Fruit fly (Drosophila melanogaster) whole organism, embryonic: ENCODE data around the gene Pex11c.
A peak's percentile ranks its signal among the peaks of the same experiment; 100 is the strongest.

Source experiments
- ATbp ChIP-seq: fragments of 200-800 bp; sonication (Bioruptor generic); optimal IDR thresholded peaks from 2 replicates; lab custom pipeline; 2017; ENCODE audit warnings: missing biosample characterization, mild to moderate bottlenecking, missing genetic modification characterization, missing genetic modification reagents
- Ada2b ChIP-seq: fragments of 200-800 bp; sonication (Bioruptor generic); IDR thresholded peaks from 2 replicates; pipeline ENCODE4 v1.3.6; 2022; ENCODE audit warnings: missing biosample characterization, missing genetic modification characterization
- Antp ChIP-seq: fragments of 200-800 bp; sonication (Bioruptor generic); optimal IDR thresholded peaks from 3 replicates; lab custom pipeline; 2016; ENCODE audit warnings: missing biosample characterization, missing genetic modification characterization
- B-H1 ChIP-seq: fragments of 200-800 bp; sonication (Bioruptor generic); IDR thresholded peaks from 3 replicates; pipeline ENCODE4 v1.3.6; 2022; ENCODE audit warnings: missing biosample characterization, missing genetic modification characterization
- CG10543 ChIP-seq: fragments of 200-800 bp; sonication (Bioruptor generic); optimal IDR thresholded peaks from 3 replicates; lab custom pipeline; 2017; ENCODE audit warnings: missing biosample characterization, mild to moderate bottlenecking, missing genetic modification characterization, moderate library complexity
- CG11695 ChIP-seq: fragments of 200-800 bp; sonication (Bioruptor generic); IDR thresholded peaks from 3 replicates; pipeline ENCODE4 v1.3.6; 2022; ENCODE audit warnings: missing biosample characterization, missing genetic modification characterization
- CG11696 ChIP-seq: fragments of 200-800 bp; sonication (Bioruptor generic); IDR thresholded peaks from 2 replicates; pipeline ENCODE4 v1.3.6; 2022; ENCODE audit warnings: missing biosample characterization, missing genetic modification characterization
- CG11723 ChIP-seq: fragments of 200-800 bp; sonication (Bioruptor generic); optimal IDR thresholded peaks from 2 replicates; lab custom pipeline; 2017; ENCODE audit warnings: missing biosample characterization, mild to moderate bottlenecking, missing genetic modification characterization
- CG14710 ChIP-seq: fragments of 200-800 bp; sonication (Bioruptor generic); optimal IDR thresholded peaks from 3 replicates; lab custom pipeline; 2019; ENCODE audit warnings: missing biosample characterization, mild to moderate bottlenecking, missing genetic modification characterization, moderate library complexity
- CG15011 ChIP-seq: fragments of 200-800 bp; sonication (Bioruptor generic); optimal IDR thresholded peaks from 3 replicates; lab custom pipeline; 2018; ENCODE audit warnings: missing biosample characterization, mild to moderate bottlenecking, missing genetic modification characterization
- CG1603 ChIP-seq: fragments of 200-800 bp; sonication (Bioruptor generic); optimal IDR thresholded peaks from 2 replicates; lab custom pipeline; 2019; ENCODE audit warnings: missing biosample characterization, mild to moderate bottlenecking, missing genetic modification characterization, moderate library complexity
- CG17612 ChIP-seq: fragments of 200-800 bp; sonication (Bioruptor generic); IDR thresholded peaks from 2 replicates; pipeline ENCODE4 v1.3.6; 2022; ENCODE audit warnings: missing biosample characterization, missing genetic modification characterization
- CG2120 ChIP-seq: fragments of 200-800 bp; sonication (Bioruptor generic); optimal IDR thresholded peaks from 3 replicates; lab custom pipeline; 2016; ENCODE audit warnings: missing biosample characterization, missing genetic modification characterization
- CG2202 ChIP-seq: fragments of 200-800 bp; sonication (Bioruptor generic); optimal IDR thresholded peaks from 2 replicates; lab custom pipeline; 2018; ENCODE audit warnings: missing biosample characterization, mild to moderate bottlenecking, missing genetic modification characterization
- CG30431 ChIP-seq: fragments of 200-800 bp; sonication (Bioruptor generic); optimal IDR thresholded peaks from 2 replicates; lab custom pipeline; 2017; ENCODE audit warnings: missing biosample characterization, missing genetic modification characterization
- CG34422 ChIP-seq: fragments of 200-800 bp; sonication (Bioruptor generic); IDR thresholded peaks from 3 replicates; pipeline ENCODE4 v1.3.6; 2022; ENCODE audit warnings: missing biosample characterization, missing genetic modification characterization
- CG3995 ChIP-seq: fragments of 200-800 bp; sonication (Bioruptor generic); optimal IDR thresholded peaks from 3 replicates; lab custom pipeline; 2016; ENCODE audit warnings: missing biosample characterization, missing genetic modification characterization
- CG5180 ChIP-seq: fragments of 200-800 bp; sonication (Bioruptor generic); optimal IDR thresholded peaks from 3 replicates; lab custom pipeline; 2017; ENCODE audit warnings: missing biosample characterization, missing genetic modification characterization, mild to moderate bottlenecking, moderate library complexity, missing genetic modification reagents
- CG7987 ChIP-seq: fragments of 200-800 bp; sonication (Bioruptor generic); optimal IDR thresholded peaks from 2 replicates; lab custom pipeline; 2018; ENCODE audit warnings: missing biosample characterization, mild to moderate bottlenecking, missing genetic modification characterization, moderate library complexity
- CG8388 ChIP-seq: fragments of 200-800 bp; sonication (Bioruptor generic); optimal IDR thresholded peaks from 2 replicates; lab custom pipeline; 2019; ENCODE audit warnings: missing biosample characterization, mild to moderate bottlenecking, missing genetic modification characterization, moderate library complexity
- CTCF ChIP-seq: fragments of 200-800 bp; sonication (Bioruptor generic); optimal IDR thresholded peaks from 2 replicates; lab custom pipeline; 2017; ENCODE audit warnings: missing biosample characterization, mild to moderate bottlenecking, missing genetic modification characterization, moderate library complexity
- CkIIα-i1 ChIP-seq: fragments of 200-800 bp; sonication (Bioruptor generic); IDR thresholded peaks from 2 replicates; pipeline ENCODE4 v1.3.6; 2022; ENCODE audit warnings: missing biosample characterization, missing genetic modification characterization
- Dbx ChIP-seq: fragments of 200-800 bp; sonication (Bioruptor generic); IDR thresholded peaks from 3 replicates; pipeline ENCODE4 v1.3.6; 2022; ENCODE audit warnings: missing biosample characterization, missing genetic modification characterization
- Eip74EF ChIP-seq, 2 experiments: fragments of 200-800 bp in 1 of 2; fragments of >200 bp in 1 of 2; sonication (Bioruptor generic) in 1 of 2; optimal IDR thresholded peaks; 2 replicates each; lab custom pipeline; 2017 to 2019; ENCODE audit warnings: missing biosample characterization in 2 of 2, missing genetic modification characterization in 2 of 2, mild to moderate bottlenecking in 1 of 2, moderate library complexity in 1 of 2
- Ets65A ChIP-seq: fragments of 200-800 bp; sonication (Bioruptor generic); peaks from one replicate; lab custom pipeline; 2016; ENCODE audit warnings: missing biosample characterization, missing genetic modification characterization
- HLH4C ChIP-seq: fragments of 200-800 bp; sonication (Bioruptor generic); IDR thresholded peaks from 3 replicates; pipeline ENCODE4 v1.3.6; 2022; ENCODE audit warnings: missing biosample characterization, missing genetic modification characterization; ENCODE audit not compliant: partially characterized antibody
- Hsf ChIP-seq: fragments of 200-800 bp; sonication (Bioruptor generic); optimal IDR thresholded peaks from 3 replicates; lab custom pipeline; 2016; ENCODE audit warnings: missing biosample characterization, missing genetic modification characterization
- Kr ChIP-seq: fragments of 200-800 bp; sonication (Bioruptor generic); optimal IDR thresholded peaks from 2 replicates; lab custom pipeline; 2017; ENCODE audit warnings: missing biosample characterization, mild to moderate bottlenecking, missing genetic modification characterization
- Mad ChIP-seq: fragments of 200-800 bp; sonication (Bioruptor generic); optimal IDR thresholded peaks from 2 replicates; lab custom pipeline; 2016; ENCODE audit warnings: missing biosample characterization, missing genetic modification characterization
- NC2α ChIP-seq: fragments of 200-800 bp; sonication (Bioruptor generic); optimal IDR thresholded peaks from 2 replicates; lab custom pipeline; 2016; ENCODE audit warnings: missing biosample characterization, missing genetic modification characterization
- Optix ChIP-seq: fragments of 200-800 bp; sonication (Bioruptor generic); IDR thresholded peaks from 3 replicates; pipeline ENCODE4 v1.3.6; 2022; ENCODE audit warnings: missing biosample characterization, missing genetic modification characterization
- PHDP ChIP-seq: fragments of 200-800 bp; sonication (Bioruptor generic); optimal IDR thresholded peaks from 3 replicates; lab custom pipeline; 2018; ENCODE audit warnings: missing biosample characterization, mild to moderate bottlenecking, missing genetic modification characterization, moderate library complexity
- Ptx1 ChIP-seq: fragments of 200-800 bp; sonication (Bioruptor generic); IDR thresholded peaks from 2 replicates; pipeline ENCODE4 v1.3.6; 2022; ENCODE audit warnings: missing biosample characterization, missing genetic modification characterization
- Scr ChIP-seq: fragments of 200-800 bp; sonication (Bioruptor generic); IDR thresholded peaks from 2 replicates; pipeline ENCODE4 v1.3.6; 2022; ENCODE audit warnings: missing biosample characterization, missing genetic modification characterization; ENCODE audit not compliant: partially characterized antibody
- abd-A ChIP-seq: fragments of 200-800 bp; sonication (Bioruptor generic); optimal IDR thresholded peaks from 3 replicates; lab custom pipeline; 2019; ENCODE audit warnings: missing biosample characterization, mild to moderate bottlenecking, missing genetic modification characterization, moderate library complexity
- cad ChIP-seq: fragments of >200 bp; optimal IDR thresholded peaks from 2 replicates; lab custom pipeline; 2017; ENCODE audit warnings: missing biosample characterization, missing genetic modification characterization
- cato ChIP-seq: fragments of 200-800 bp; sonication (Bioruptor generic); optimal IDR thresholded peaks from 2 replicates; lab custom pipeline; 2016; ENCODE audit warnings: missing biosample characterization, missing genetic modification characterization, borderline replicate concordance
- dan ChIP-seq: fragments of 200-800 bp; sonication (Bioruptor generic); IDR thresholded peaks from 2 replicates; pipeline ENCODE4 v1.3.6; 2022; ENCODE audit warnings: missing biosample characterization, missing genetic modification characterization
- dmrt11E ChIP-seq: fragments of 200-800 bp; sonication (Bioruptor generic); optimal IDR thresholded peaks from 3 replicates; lab custom pipeline; 2018; ENCODE audit warnings: missing biosample characterization, mild to moderate bottlenecking, missing genetic modification characterization, moderate library complexity
- dmrt99B ChIP-seq: fragments of 200-800 bp; sonication (Bioruptor generic); optimal IDR thresholded peaks from 2 replicates; lab custom pipeline; 2018; ENCODE audit warnings: missing biosample characterization, mild to moderate bottlenecking, missing genetic modification characterization, moderate library complexity
- ewg ChIP-seq: fragments of 200-800 bp; sonication (Bioruptor generic); optimal IDR thresholded peaks from 3 replicates; lab custom pipeline; 2017; ENCODE audit warnings: mild to moderate bottlenecking, missing biosample characterization, missing genetic modification reagents, missing genetic modification characterization
- fd3F ChIP-seq: fragments of 200-800 bp; sonication (Bioruptor generic); optimal IDR thresholded peaks from 2 replicates; lab custom pipeline; 2018; ENCODE audit warnings: missing biosample characterization, mild to moderate bottlenecking, missing genetic modification characterization, moderate library complexity
- ken ChIP-seq: fragments of 200-800 bp; sonication (Bioruptor generic); IDR thresholded peaks from 3 replicates; pipeline ENCODE4 v1.3.6; 2022; ENCODE audit warnings: missing biosample characterization, missing genetic modification characterization
- lmd ChIP-seq: fragments of 200-800 bp; sonication (Bioruptor generic); IDR thresholded peaks from 2 replicates; pipeline ENCODE4 v1.3.6; 2022; ENCODE audit warnings: missing biosample characterization, missing genetic modification characterization
- mld ChIP-seq: fragments of 200-800 bp; sonication (Bioruptor generic); IDR thresholded peaks from 3 replicates; pipeline ENCODE4 v1.3.6; 2022; ENCODE audit warnings: missing biosample characterization, missing genetic modification characterization; ENCODE audit not compliant: partially characterized antibody
- sima ChIP-seq: fragments of 200-800 bp; sonication (Bioruptor generic); optimal IDR thresholded peaks from 2 replicates; lab custom pipeline; 2016; ENCODE audit warnings: missing biosample characterization, missing genetic modification characterization
- sr ChIP-seq: fragments of 200-800 bp; sonication (Bioruptor generic); IDR thresholded peaks from 3 replicates; pipeline ENCODE4 v1.3.6; 2022; ENCODE audit warnings: missing biosample characterization, missing genetic modification characterization
- sug ChIP-seq: fragments of 200-800 bp; optimal IDR thresholded peaks from 2 replicates; lab custom pipeline; 2019; ENCODE audit warnings: missing biosample characterization, mild to moderate bottlenecking, missing genetic modification characterization, moderate library complexity
- tgo ChIP-seq: fragments of 200-800 bp; sonication (Bioruptor generic); IDR thresholded peaks from 3 replicates; pipeline ENCODE4 v1.3.6; 2022; ENCODE audit warnings: missing biosample characterization, missing genetic modification characterization
- ttk ChIP-seq: fragments of 200-800 bp; sonication (Bioruptor generic); IDR thresholded peaks from 2 replicates; pipeline ENCODE4 v2.1.2; 2022; ENCODE audit warnings: missing biosample characterization, missing genetic modification characterization
- unc-4 ChIP-seq: fragments of 200-800 bp; sonication (Bioruptor generic); IDR thresholded peaks from 2 replicates; pipeline ENCODE4 v1.3.6; 2022; ENCODE audit warnings: missing biosample characterization, missing genetic modification characterization; ENCODE audit not compliant: partially characterized antibody

The Pex11c gene

DNA sequence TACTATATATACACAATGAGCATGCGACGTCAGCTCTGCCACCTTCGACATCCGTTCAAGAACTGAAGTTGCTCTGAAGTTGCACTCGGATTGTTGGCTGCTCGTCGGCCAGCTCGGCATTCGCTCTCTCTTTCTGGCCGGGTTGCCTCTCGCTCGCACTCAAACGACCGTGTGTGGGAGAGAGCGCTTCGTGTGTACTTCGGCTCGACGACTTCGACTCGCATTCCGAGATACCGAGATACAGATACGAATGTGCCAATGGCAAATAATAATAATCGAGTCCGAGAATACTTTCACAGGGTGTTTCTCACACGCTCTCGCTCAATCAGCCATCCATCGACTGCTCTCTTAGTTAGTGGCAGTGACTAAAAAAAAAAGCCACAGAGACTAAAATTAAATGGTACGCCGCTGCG lies 37.2 kb downstream of the Pex11c start (continued):
- TF ChIP-seq B-H1 (GFP tag; lab: Robert Waterston, UW) (no peak; the same call in 2 of the 3 replicates), tgo (GFP tag; lab: Robert Waterston, UW) (no peak), Antp (no peak), ttk (GFP tag; lab: Robert Waterston, UW) (no peak), mld (GFP tag; lab: Robert Waterston, UW) (no peak; the same call in 2 of the 3 replicates), CG2120 (GFP tag; lab: Kevin White, UChicago) (no peak), sr (GFP tag; lab: Robert Waterston, UW) (peak; percentile 87), Ptx1 (GFP tag; lab: Robert Waterston, UW) (no peak), Kr (GFP tag; lab: Kevin White, UChicago) (no peak), Ada2b (GFP tag; lab: Robert Waterston, UW) (no peak), abd-A (tag; lab: Kevin White, UChicago) (peak; percentile 75), PHDP (tag; lab: Kevin White, UChicago) (peak; percentile 38), CG17612 (no peak), ken (GFP tag; lab: Robert Waterston, UW) (no peak), ewg (GFP tag; lab: Kevin White, UChicago) (peak; percentile 47), HLH4C (no peak; the same call in 2 of the 3 replicates), CG34422 (GFP tag; lab: Robert Waterston, UW) (peak; percentile 34; the same call in 1 of the 3 replicates), fd3F (GFP tag; lab: Kevin White, UChicago) (no peak), Scr (GFP tag; lab: Robert Waterston, UW) (peak; percentile 41), CG11696 (no peak), dmrt11E (no peak), CG5180 (GFP tag; lab: Kevin White, UChicago) (peak; percentile 68), unc-4 (peak; percentile 25; the same call in 1 of the 2 replicates), sug (peak; percentile 59), CG10543 (peak; percentile 76), Hsf (GFP tag; lab: Kevin White, UChicago) (peak; percentile 7), ATbp (GFP tag; lab: Kevin White, UChicago) (no peak), CG30431 (GFP tag; lab: Kevin White, UChicago) (no peak), CTCF (GFP tag; lab: Kevin White, UChicago) (no peak), Dbx (GFP tag; lab: Robert Waterston, UW) (0 out of 3 replicates have a peak, but pooled peaks have one; percentile 16), Optix (no peak), CG2202 (tag; lab: Kevin White, UChicago) (no peak), CG3995 (GFP tag; lab: Kevin White, UChicago) (no peak), CG11695 (GFP tag; lab: Robert Waterston, UW) (peak; percentile 48; the same call in 1 of the 3 replicates), cad (GFP tag; lab: Kevin White, UChicago) (no peak), Eip74EF (GFP tag; optimal IDR thresholded peaks at IDR 0.05; lab: Kevin White, UChicago) (no peak), CG1603 (tag; lab: Kevin White, UChicago) (peak; percentile 24), dan (no peak), CG15011 (GFP tag; lab: Kevin White, UChicago) (no peak), cato (GFP tag; lab: Kevin White, UChicago) (no peak), CG14710 (tag; lab: Kevin White, UChicago) (no peak), Ets65A (GFP tag; lab: Kevin White, UChicago) (no peak), NC2α (no peak), CG8388 (GFP tag; lab: Kevin White, UChicago) (no peak), sima (GFP tag; lab: Kevin White, UChicago) (no peak), CG11723 (GFP tag; lab: Kevin White, UChicago) (no peak), lmd (GFP tag; lab: Robert Waterston, UW) (0 out of 2 replicates have a peak, but pooled peaks have one; percentile 11), CG7987 (GFP tag; lab: Kevin White, UChicago) (peak; percentile 32), dmrt99B (peak; percentile 42), CkIIα-i1 (no peak), Mad (GFP tag; lab: Kevin White, UChicago) (peak; percentile 20)
